Worm (Caenorhabditis elegans) whole organism, L4 larva: ENCODE data around the gene yju-2.

Experiments
- F49E8.2 ChIP-seq: sonication (generic microtip); optimal IDR thresholded peaks from 2 replicates; lab custom pipeline; 2016; ENCODE audit warnings: missing compliant biosample characterization, mild to moderate bottlenecking, missing genetic modification characterization, borderline replicate concordance
- T20F7.1 ChIP-seq: fragments of 200-800 bp; sonication (Bioruptor generic); optimal IDR thresholded peaks from 2 replicates; lab custom pipeline; 2018; ENCODE audit warnings: mild to moderate bottlenecking, missing genetic modification characterization, missing compliant biosample characterization
- Y105C5A.15 ChIP-seq: fragments of 200-800 bp; sonication (Bioruptor generic); IDR thresholded peaks from 2 replicates; pipeline ENCODE4 v1.3.6; 2022; ENCODE audit warnings: missing genetic modification characterization, missing compliant biosample characterization
- Y5F2A.4 ChIP-seq: fragments of 200-800 bp; sonication (Bioruptor generic); optimal IDR thresholded peaks from 2 replicates; lab custom pipeline; 2018; ENCODE audit warnings: mild to moderate bottlenecking, missing genetic modification characterization, missing compliant biosample characterization
- Y75B8A.6 ChIP-seq: fragments of 200-800 bp; sonication (Bioruptor generic); IDR thresholded peaks from 2 replicates; pipeline ENCODE4 v1.3.6; 2022; ENCODE audit warnings: missing genetic modification reagents, missing genetic modification characterization, missing compliant biosample characterization
- ama-1 ChIP-seq: fragments of 150-350 bp; optimal IDR thresholded peaks from 2 replicates; lab custom pipeline; 2014; ENCODE audit warnings: inconsistent platforms, mixed read lengths
- arid-1 ChIP-seq: fragments of 200-800 bp; sonication (Bioruptor generic); conservative IDR thresholded peaks from 2 replicates; pipeline ENCODE4 v1.3.6; 2022; ENCODE audit warnings: missing genetic modification reagents, missing genetic modification characterization, missing compliant biosample characterization
- cey-2 ChIP-seq: sonication (generic microtip); optimal IDR thresholded peaks from 3 replicates; lab custom pipeline; 2017; ENCODE audit warnings: missing genetic modification characterization, mild to moderate bottlenecking, missing compliant biosample characterization, antibody characterized with exemption, borderline replicate concordance; ENCODE audit not compliant: insufficient read depth
- ctbp-1 ChIP-seq: fragments of 200-800 bp; sonication (Bioruptor generic); IDR thresholded peaks from 2 replicates; pipeline ENCODE4 v1.3.6; 2022; ENCODE audit warnings: missing genetic modification reagents, missing genetic modification characterization, missing compliant biosample characterization
- daf-16 ChIP-seq, 3 experiments: sonication (generic microtip); optimal IDR thresholded peaks; 2 replicates each; lab custom pipeline; 2016 to 2017; ENCODE audit warnings: missing genetic modification characterization in 3 of 3, missing genetic modification reagents in 3 of 3, mild to moderate bottlenecking in 2 of 3, missing compliant biosample characterization in 2 of 3, missing biosample characterization in 1 of 3, moderate library complexity in 1 of 3
- daf-19 ChIP-seq: fragments of 200-800 bp; sonication (Bioruptor generic); conservative IDR thresholded peaks from 2 replicates; pipeline ENCODE4 v1.3.6; 2022; ENCODE audit warnings: missing genetic modification characterization, missing compliant biosample characterization
- dmd-6 ChIP-seq: fragments of 200-800 bp; sonication (Bioruptor generic); IDR thresholded peaks from 2 replicates; pipeline ENCODE4 v1.3.6; 2022; ENCODE audit warnings: missing genetic modification reagents, missing genetic modification characterization, missing compliant biosample characterization
- dmd-8 ChIP-seq: fragments of 200-800 bp; sonication (Bioruptor generic); IDR thresholded peaks from 2 replicates; pipeline ENCODE4 v1.3.6; 2022; ENCODE audit warnings: missing genetic modification characterization, missing compliant biosample characterization
- dve-1 ChIP-seq: sonication (generic microtip); optimal IDR thresholded peaks from 2 replicates; lab custom pipeline; 2017; ENCODE audit warnings: antibody characterized with exemption, mild to moderate bottlenecking, missing genetic modification characterization, missing compliant biosample characterization; ENCODE audit not compliant: insufficient read depth
- fkh-10 ChIP-seq: fragments of 150-350 bp; optimal IDR thresholded peaks from 2 replicates; lab custom pipeline; 2014; ENCODE audit warnings: missing biosample characterization, missing genetic modification reagents, missing genetic modification characterization
- fos-1 ChIP-seq: fragments of 150-350 bp; optimal IDR thresholded peaks from 2 replicates; lab custom pipeline; 2014; ENCODE audit warnings: missing biosample characterization, missing genetic modification characterization
- gei-8 ChIP-seq: fragments of 200-800 bp; sonication (Bioruptor generic); optimal IDR thresholded peaks from 2 replicates; lab custom pipeline; 2018; ENCODE audit warnings: mild to moderate bottlenecking, missing genetic modification characterization, missing compliant biosample characterization
- hif-1 ChIP-seq, 2 experiments: sonication (generic microtip); optimal IDR thresholded peaks; 2 replicates each; lab custom pipeline; 2016 to 2017; ENCODE audit warnings: missing compliant biosample characterization in 2 of 2, missing genetic modification characterization in 2 of 2, missing genetic modification reagents in 2 of 2, missing genotype in 2 of 2, mild to moderate bottlenecking in 1 of 2
- hlh-11 ChIP-seq: fragments of 200-800 bp; sonication (Bioruptor generic); optimal IDR thresholded peaks from 2 replicates; lab custom pipeline; 2018; ENCODE audit warnings: mild to moderate bottlenecking, missing genetic modification characterization, missing compliant biosample characterization
- hlh-30 ChIP-seq: sonication (generic microtip); optimal IDR thresholded peaks from 2 replicates; lab custom pipeline; 2017; ENCODE audit warnings: antibody characterized with exemption, mild to moderate bottlenecking, missing genetic modification characterization, missing compliant biosample characterization; ENCODE audit not compliant: insufficient read depth
- jun-1 ChIP-seq: fragments of 150-350 bp; optimal IDR thresholded peaks from 2 replicates; lab custom pipeline; 2014; ENCODE audit warnings: missing biosample characterization, missing genetic modification reagents, missing genetic modification characterization
- lin-1 ChIP-seq: fragments of 200-800 bp; sonication (Bioruptor generic); IDR thresholded peaks from 2 replicates; pipeline ENCODE4 v1.3.6; 2022; ENCODE audit warnings: missing genetic modification reagents, missing genetic modification characterization, missing compliant biosample characterization
- lin-29 ChIP-seq: fragments of 200-800 bp; sonication (Bioruptor generic); IDR thresholded peaks from 2 replicates; pipeline ENCODE4 v1.3.6; 2022; ENCODE audit warnings: missing genetic modification reagents, missing genetic modification characterization, missing compliant biosample characterization
- lin-38 ChIP-seq: fragments of 200-800 bp; sonication (Bioruptor generic); IDR thresholded peaks from 2 replicates; pipeline ENCODE4 v1.3.6; 2022; ENCODE audit warnings: missing genetic modification reagents, missing genetic modification characterization, missing compliant biosample characterization
- lir-3 ChIP-seq: sonication (generic microtip); optimal IDR thresholded peaks from 2 replicates; lab custom pipeline; 2016; ENCODE audit warnings: mild to moderate bottlenecking, missing genetic modification characterization, missing compliant biosample characterization
- lsy-2 ChIP-seq, 2 experiments: fragments of 150-350 bp in 1 of 2; sonication (generic microtip) in 1 of 2; optimal IDR thresholded peaks; 2 replicates each; lab custom pipeline; 2014 to 2017; ENCODE audit warnings: missing biosample characterization in 2 of 2, missing genetic modification characterization in 2 of 2
- mdl-1 ChIP-seq, 2 experiments: fragments of 150-350 bp in 1 of 2; sonication (generic microtip) in 1 of 2; optimal IDR thresholded peaks; 2 replicates each; lab custom pipeline; 2014 to 2017; ENCODE audit warnings: missing biosample characterization in 2 of 2, missing genetic modification characterization in 2 of 2
- mep-1 ChIP-seq: fragments of 150-350 bp; sonication (generic microtip); optimal IDR thresholded peaks from 3 replicates; lab custom pipeline; 2014; ENCODE audit warnings: missing biosample characterization, missing genetic modification characterization
- mes-2 ChIP-seq: sonication (generic microtip); optimal IDR thresholded peaks from 2 replicates; lab custom pipeline; 2016; ENCODE audit warnings: missing genotype, mild to moderate bottlenecking, missing genetic modification characterization, missing compliant biosample characterization; ENCODE audit not compliant: poor library complexity, severe bottlenecking
- nhr-11 ChIP-seq: fragments of 150-350 bp; optimal IDR thresholded peaks from 2 replicates; lab custom pipeline; 2014; ENCODE audit warnings: missing biosample characterization, missing genetic modification characterization
- nhr-111 ChIP-seq: fragments of 200-800 bp; sonication (Bioruptor generic); optimal IDR thresholded peaks from 2 replicates; lab custom pipeline; 2018; ENCODE audit warnings: mild to moderate bottlenecking, missing genetic modification characterization, missing compliant biosample characterization
- nhr-25 ChIP-seq: sonication (generic microtip); optimal IDR thresholded peaks from 2 replicates; lab custom pipeline; 2017; ENCODE audit warnings: missing genetic modification characterization, mild to moderate bottlenecking, missing compliant biosample characterization, antibody characterized with exemption, moderate library complexity, borderline replicate concordance; ENCODE audit not compliant: insufficient read depth
- nhr-28 ChIP-seq: fragments of 150-350 bp; optimal IDR thresholded peaks from 2 replicates; lab custom pipeline; 2014; ENCODE audit warnings: missing biosample characterization, missing genetic modification characterization
- nhr-77 ChIP-seq: fragments of 150-350 bp; optimal IDR thresholded peaks from 2 replicates; lab custom pipeline; 2014; ENCODE audit warnings: missing biosample characterization, missing genetic modification characterization
- php-3 ChIP-seq: fragments of 200-800 bp; sonication (Bioruptor generic); IDR thresholded peaks from 2 replicates; pipeline ENCODE4 v1.3.6; 2022; ENCODE audit warnings: missing genetic modification reagents, missing genetic modification characterization, missing compliant biosample characterization
- pqm-1 ChIP-seq: sonication (generic microtip); optimal IDR thresholded peaks from 2 replicates; lab custom pipeline; 2017; ENCODE audit warnings: missing biosample characterization, missing genetic modification characterization
- saeg-2 ChIP-seq: fragments of 200-800 bp; sonication (Bioruptor generic); IDR thresholded peaks from 2 replicates; pipeline ENCODE4 v1.3.6; 2022; ENCODE audit warnings: missing genetic modification reagents, missing genetic modification characterization, missing compliant biosample characterization
- spr-1 ChIP-seq: sonication (generic microtip); optimal IDR thresholded peaks from 2 replicates; lab custom pipeline; 2016; ENCODE audit warnings: mild to moderate bottlenecking, missing genetic modification characterization, missing compliant biosample characterization
- spr-3 ChIP-seq: fragments of 200-800 bp; sonication (Bioruptor generic); optimal IDR thresholded peaks from 2 replicates; lab custom pipeline; 2018; ENCODE audit warnings: mild to moderate bottlenecking, missing genetic modification characterization, missing compliant biosample characterization
- tag-97 ChIP-seq: fragments of 200-800 bp; sonication (Bioruptor generic); IDR thresholded peaks from 2 replicates; pipeline ENCODE4 v1.3.6; 2022; ENCODE audit warnings: missing genetic modification characterization, missing compliant biosample characterization
- unc-62 ChIP-seq, 3 experiments: fragments of 150-350 bp in 1 of 3; sonication (generic microtip); optimal IDR thresholded peaks in 2 of 3; peaks in 1 of 3; 1 replicate in 1 of 3; 2 replicates in 2 of 3; lab custom pipeline; 2014 to 2017; ENCODE audit warnings: missing biosample characterization in 3 of 3, missing genetic modification characterization in 3 of 3, missing genetic modification reagents in 3 of 3, missing genotype in 1 of 3
- vab-7 ChIP-seq: fragments of 200-800 bp; sonication (Bioruptor generic); IDR thresholded peaks from 2 replicates; pipeline ENCODE4 v1.3.6; 2022; ENCODE audit warnings: missing genetic modification reagents, missing genetic modification characterization, missing compliant biosample characterization
- zfp-3 ChIP-seq: fragments of 200-800 bp; sonication (Bioruptor generic); conservative IDR thresholded peaks from 2 replicates; pipeline ENCODE4 v1.3.6; 2022; ENCODE audit warnings: missing genetic modification reagents, missing genetic modification characterization, missing compliant biosample characterization
- zip-11 ChIP-seq: fragments of 200-800 bp; sonication (Bioruptor generic); IDR thresholded peaks from 2 replicates; pipeline ENCODE4 v1.3.6; 2022; ENCODE audit warnings: missing genetic modification characterization, missing compliant biosample characterization
- zip-2 ChIP-seq: fragments of 150-350 bp; optimal IDR thresholded peaks from 2 replicates; lab custom pipeline; 2014; ENCODE audit warnings: missing biosample characterization, missing genetic modification characterization
- ztf-7 ChIP-seq: fragments of 150-350 bp; optimal IDR thresholded peaks from 2 replicates; lab custom pipeline; 2014; ENCODE audit warnings: missing biosample characterization, missing genetic modification characterization

yju-2 gene

DNA sequence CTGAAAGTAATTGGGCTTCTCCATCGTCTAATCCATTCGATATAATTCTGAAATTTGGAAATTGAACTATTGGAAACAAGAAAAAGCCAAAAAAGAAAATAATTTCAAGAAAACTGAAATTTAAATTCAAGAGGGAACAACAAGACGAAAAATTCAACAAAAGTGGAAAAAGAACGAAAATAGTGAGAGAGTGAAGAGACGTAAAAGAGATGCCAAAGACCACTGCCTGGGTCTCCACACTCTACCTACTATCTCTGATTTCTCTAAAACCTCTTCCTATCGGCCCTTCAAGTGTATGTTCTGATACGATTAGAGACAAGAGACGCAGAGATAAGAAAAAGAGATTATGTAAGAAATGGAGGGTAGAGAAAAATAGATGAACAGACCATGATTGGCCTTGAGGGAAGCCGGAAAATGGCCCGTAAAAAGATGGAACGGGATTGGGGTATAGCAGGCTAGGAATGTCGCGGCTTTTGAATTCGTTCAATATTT lies 30.3 kb upstream of the yju-2 start, which contains the start of gene ogt-1 (continued):
- TF ChIP-seq Y5F2A.4 (GFP tag; lab: Kevin White, UChicago) (no peak), arid-1 (GFP tag; lab: Robert Waterston, UW) (peak; percentile 57), dmd-6 (peak; percentile 79), cey-2 (tag; lab: Kevin White, UChicago) (peak; percentile 43), zfp-3 (no peak), vab-7 (GFP tag; lab: Robert Waterston, UW) (no peak), pqm-1 (tag; lab: Kevin White, UChicago) (no peak), nhr-25 (tag; lab: Kevin White, UChicago) (peak; percentile 35), mdl-1 (tag; optimal IDR thresholded peaks at IDR 0.05; lab: Kevin White, UChicago) (peak; percentile 87 to 88), hlh-11 (tag; lab: Kevin White, UChicago) (peak; percentile 89), T20F7.1 (GFP tag; lab: Kevin White, UChicago) (peak; percentile 74), tag-97 (no peak), zip-2 (tag; lab: Kevin White, UChicago) (no peak), fos-1 (tag; lab: Kevin White, UChicago) (no peak), Y75B8A.6 (GFP tag; lab: Robert Waterston, UW) (no peak), nhr-111 (GFP tag; lab: Kevin White, UChicago) (no peak), dmd-8 (GFP tag; lab: Robert Waterston, UW) (no peak), gei-8 (no peak), ctbp-1 (GFP tag; lab: Robert Waterston, UW) (peak; percentile 84), hif-1 (tag; optimal IDR thresholded peaks at IDR 0.05; lab: Kevin White, UChicago) (peak in 1 of 2 experiments; percentile 65), nhr-11 (tag; lab: Kevin White, UChicago) (peak; percentile 47), Y105C5A.15 (GFP tag; lab: Robert Waterston, UW) (no peak), jun-1 (peak; percentile 65), lin-29 (GFP tag; lab: Robert Waterston, UW) (no peak), fkh-10 (GFP tag; lab: Kevin White, UChicago) (no peak)

DNA sequence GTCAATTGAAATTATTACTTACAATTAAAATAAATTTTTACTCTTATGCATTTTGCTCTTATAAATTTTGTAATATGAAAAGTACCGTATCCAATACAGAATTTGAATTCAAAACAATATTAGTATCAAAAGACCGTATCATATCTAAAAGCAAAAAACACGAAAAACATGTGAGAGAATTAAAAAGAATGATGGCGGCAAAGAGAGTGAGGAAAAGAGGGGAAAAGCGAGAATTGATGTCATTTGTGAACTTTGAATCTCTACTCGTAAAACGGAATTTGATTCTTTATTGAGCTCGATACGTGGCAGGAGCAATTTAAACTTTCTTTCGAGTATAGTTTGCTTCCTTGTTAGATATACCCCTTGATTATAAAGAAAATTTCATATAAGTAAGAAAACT lies 29.6 kb upstream of the yju-2 start:
- TF ChIP-seq dve-1 (tag; lab: Kevin White, UChicago) = peak; percentile 71
- TF ChIP-seq lsy-2 (tag; optimal IDR thresholded peaks at IDR 0.05; lab: Kevin White, UChicago) = peak in 1 of 2 experiments; percentile 15
- TF ChIP-seq php-3 = peak; percentile 52; the same call in 1 of the 2 replicates
- peak; percentile 46 for TF ChIP-seq hlh-30 (tag; lab: Kevin White, UChicago)
- TF ChIP-seq nhr-77 = peak; percentile 25
- TF ChIP-seq zip-11 (GFP tag; lab: Robert Waterston, UW) = no peak
- peak; percentile 9 for TF ChIP-seq mep-1 (tag; lab: Kevin White, UChicago)
- peak; percentile 49 for TF ChIP-seq nhr-28 (tag; lab: Kevin White, UChicago)
- TF ChIP-seq daf-16 (GFP tag; optimal IDR thresholded peaks at IDR 0.05; lab: Kevin White, UChicago) = no peak
- peak; percentile 38 for TF ChIP-seq daf-16 (tag; optimal IDR thresholded peaks at IDR 0.05; lab: Kevin White, UChicago)
- TF ChIP-seq lin-1 (GFP tag; lab: Robert Waterston, UW) = no peak
- no peak for TF ChIP-seq daf-19 (GFP tag; lab: Robert Waterston, UW)
- TF ChIP-seq dmd-6 = peak; percentile 38
- TF ChIP-seq hlh-11 (tag; lab: Kevin White, UChicago) = peak; percentile 48

DNA sequence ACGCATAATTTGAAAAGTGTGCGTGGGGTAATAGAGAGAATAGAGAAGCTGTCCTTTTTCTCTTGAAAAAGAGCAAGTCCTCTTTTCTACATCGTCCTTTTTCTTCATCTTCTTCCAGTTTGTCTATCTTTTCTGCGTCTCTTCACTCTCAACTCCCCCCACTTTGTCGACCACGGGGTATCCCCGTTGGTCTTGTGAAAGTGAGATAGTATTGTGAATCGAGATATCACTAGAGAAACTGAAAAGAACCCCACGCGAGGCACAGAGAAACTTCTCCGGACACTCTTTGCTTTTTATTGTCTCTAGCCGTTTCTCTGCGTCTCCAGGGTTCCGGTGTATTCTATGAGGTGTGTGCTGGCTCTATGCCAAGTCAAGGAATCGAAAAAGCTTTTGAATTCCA lies 28.5 kb upstream of the yju-2 start:
- TF ChIP-seq Y5F2A.4 (GFP tag; lab: Kevin White, UChicago) (peak; percentile 26), tag-97 (no peak), F49E8.2 (tag; lab: Kevin White, UChicago) (no peak), lin-38 (peak; percentile 69), ama-1 (lab: Kevin White, UChicago) (peak; percentile 90), mes-2 (tag; lab: Kevin White, UChicago) (peak; percentile 85), unc-62 (GFP tag; optimal IDR thresholded peaks at IDR 0.05 in 1 of 2; lab: Kevin White, UChicago) (peak in 1 of 2 experiments; percentile 96), unc-62 (tag; optimal IDR thresholded peaks at IDR 0.05; lab: Kevin White, UChicago) (no peak), zip-2 (tag; lab: Kevin White, UChicago) (peak; percentile 59), ztf-7 (tag; lab: Kevin White, UChicago) (no peak), spr-3 (peak; percentile 20), saeg-2 (GFP tag; lab: Robert Waterston, UW) (peak; percentile 83), spr-1 (tag; lab: Kevin White, UChicago) (peak; percentile 77), lir-3 (tag; lab: Kevin White, UChicago) (peak; percentile 40), fos-1 (tag; lab: Kevin White, UChicago) (peak; percentile 57), mep-1 (tag; lab: Kevin White, UChicago) (peak; percentile 94)
